Worm (Caenorhabditis elegans): ENCODE results near the gene F21C10.6.
A peak's percentile ranks its signal among the peaks of the same experiment; 100 is the strongest.

F21C10.6 gene

ce11 chrV:9078815-9079525 lies 45.3 kb upstream of the F21C10.6 start (continued):
- TF ChIP-seq nhr-48 (tag; optimal IDR thresholded peaks at IDR 0.05): peak; percentile 85
- TF ChIP-seq T26A8.4 (GFP tag; IDR thresholded peaks at IDR 0.05): 0 out of 2 replicates have a peak, but pooled peaks have one; percentile 37
- TF ChIP-seq mdl-1 (tag; optimal IDR thresholded peaks at IDR 0.05): peak in 1 of 2 experiments; percentile 55
- peak; percentile 33 for TF ChIP-seq mes-2 (tag; optimal IDR thresholded peaks at IDR 0.05; ENCODE audit: poor library complexity, severe bottlenecking)

- TF ChIP-seq mes-2 (tag; optimal IDR thresholded peaks at IDR 0.05; ENCODE audit: poor library complexity, severe bottlenecking) (no peak), dmd-6 (GFP tag; IDR thresholded peaks at IDR 0.05) (peak; percentile 98), ces-1 (GFP tag; optimal IDR thresholded peaks at IDR 0.05) (no peak), nhr-28 (tag; optimal IDR thresholded peaks at IDR 0.05) (peak; percentile 63), cey-2 (tag; optimal IDR thresholded peaks at IDR 0.05; ENCODE audit: borderline replicate concordance, insufficient read depth) (no peak), ceh-44 (GFP tag; IDR thresholded peaks at IDR 0.05) (no peak), zag-1 (tag; optimal IDR thresholded peaks at IDR 0.05) (no peak), lin-13 (GFP tag; optimal IDR thresholded peaks at IDR 0.05) (peak; percentile 36), zfp-3 (GFP tag; conservative IDR thresholded peaks at IDR 0.05) (peak; percentile 71; the same call in 1 of the 2 replicates), egl-43 (GFP tag; IDR thresholded peaks at IDR 0.05) (no peak), ceh-28 (tag; optimal IDR thresholded peaks at IDR 0.05) (no peak), R02D3.7 (tag; optimal IDR thresholded peaks at IDR 0.05) (no peak), hlh-30 (tag; optimal IDR thresholded peaks at IDR 0.05; ENCODE audit: insufficient read depth) (peak; percentile 73), nhr-76 (tag; optimal IDR thresholded peaks at IDR 0.05) (no peak), zip-2 (tag; optimal IDR thresholded peaks at IDR 0.05) (no peak), madf-9 (GFP tag; conservative IDR thresholded peaks at IDR 0.05) (no peak), nhr-6 (tag; optimal IDR thresholded peaks at IDR 0.05) (no peak), F44E2.7 (GFP tag; IDR thresholded peaks at IDR 0.05) (no peak), unc-62 (GFP tag; optimal IDR thresholded peaks at IDR 0.05 in 1 of 2) (peak in 1 of 2 experiments; percentile 53), unc-62 (tag; optimal IDR thresholded peaks at IDR 0.05) (no peak), Y105C5A.15 (GFP tag; IDR thresholded peaks at IDR 0.05) (no peak), zfp-2 (tag; optimal IDR thresholded peaks at IDR 0.05) (no peak), egl-27 (tag; optimal IDR thresholded peaks at IDR 0.05) (no peak), nhr-48 (tag; optimal IDR thresholded peaks at IDR 0.05) (peak; percentile 93), lim-7 (GFP tag; IDR thresholded peaks at IDR 0.05) (no peak), ceh-82 (tag; optimal IDR thresholded peaks at IDR 0.05) (no peak), D1046.2 (GFP tag; IDR thresholded peaks at IDR 0.05) (no peak), lin-39 (tag; optimal IDR thresholded peaks at IDR 0.05) (no peak), daf-12 (tag; optimal IDR thresholded peaks at IDR 0.05) (no peak), mep-1 (tag; optimal IDR thresholded peaks at IDR 0.05) (peak; percentile 50), daf-16 (GFP tag; optimal IDR thresholded peaks at IDR 0.05) (peak in 1 of 2 experiments; percentile 79), daf-16 (tag; optimal IDR thresholded peaks at IDR 0.05) (peak; percentile 78), ama-1 (optimal IDR thresholded peaks at IDR 0.05) (no peak), Y5F2A.4 (GFP tag; optimal IDR thresholded peaks at IDR 0.05) (no peak), unc-39 (tag; optimal IDR thresholded peaks at IDR 0.05) (no peak), madf-5 (GFP tag; IDR thresholded peaks at IDR 0.05) (no peak), php-3 (GFP tag; IDR thresholded peaks at IDR 0.05) (no peak), unc-130 (GFP tag; optimal IDR thresholded peaks at IDR 0.05) (no peak), daf-19 (GFP tag; conservative IDR thresholded peaks at IDR 0.05) (no peak), nhr-41 (GFP tag; IDR thresholded peaks at IDR 0.05) (peak; percentile 64; the same call in 1 of the 2 replicates), spr-1 (tag; optimal IDR thresholded peaks at IDR 0.05) (no peak), gei-8 (GFP tag; optimal IDR thresholded peaks at IDR 0.05) (peak; percentile 76), dmd-9 (GFP tag; IDR thresholded peaks at IDR 0.05) (no peak), sdz-12 (GFP tag; optimal IDR thresholded peaks at IDR 0.05) (no peak), nhr-25 (tag; optimal IDR thresholded peaks at IDR 0.05; ENCODE audit: borderline replicate concordance, insufficient read depth) (no peak), fos-1 (tag; optimal IDR thresholded peaks at IDR 0.05) (no peak)
Observed at ce11 chrV:9079965-9080432, 44.3 kb upstream of the F21C10.6 start.
